Fruit fly (Drosophila melanogaster) whole organism, embryonic: ENCODE data around the gene Rbfox1.
A peak's percentile ranks its signal among the peaks of the same experiment; 100 is the strongest.

Experiments used
- Ada2b ChIP-seq: fragments of 200-800 bp; sonication (Bioruptor generic); IDR thresholded peaks from 2 replicates; pipeline ENCODE4 v1.3.6; 2022; ENCODE audit warnings: missing biosample characterization, missing genetic modification characterization
- Adf1 ChIP-seq: fragments of 200-800 bp; sonication (Bioruptor generic); IDR thresholded peaks from 2 replicates; pipeline ENCODE4 v1.3.6; 2022; ENCODE audit warnings: missing biosample characterization, missing genetic modification characterization
- BEAF-32 ChIP-seq: fragments of 200-800 bp; sonication (Bioruptor generic); optimal IDR thresholded peaks from 3 replicates; lab custom pipeline; 2017; ENCODE audit warnings: missing biosample characterization, missing genetic modification characterization, mild to moderate bottlenecking, moderate library complexity, missing genetic modification reagents
- Bdp1 ChIP-seq: fragments of 200-800 bp; sonication (Bioruptor generic); optimal IDR thresholded peaks from 3 replicates; lab custom pipeline; 2016; ENCODE audit warnings: missing biosample characterization, missing genetic modification characterization
- CG1024 ChIP-seq: fragments of 200-800 bp; sonication (Bioruptor generic); IDR thresholded peaks from 2 replicates; pipeline ENCODE4 v1.3.6; 2022; ENCODE audit warnings: missing biosample characterization, missing genetic modification characterization
- CG10543 ChIP-seq: fragments of 200-800 bp; sonication (Bioruptor generic); optimal IDR thresholded peaks from 3 replicates; lab custom pipeline; 2017; ENCODE audit warnings: missing biosample characterization, mild to moderate bottlenecking, missing genetic modification characterization, moderate library complexity
- CG12299 ChIP-seq: fragments of 200-800 bp; sonication (Bioruptor generic); optimal IDR thresholded peaks from 2 replicates; lab custom pipeline; 2018; ENCODE audit warnings: missing biosample characterization, mild to moderate bottlenecking, missing genetic modification characterization
- CG13123 ChIP-seq: fragments of 200-800 bp; sonication (Bioruptor generic); optimal IDR thresholded peaks from 2 replicates; lab custom pipeline; 2016; ENCODE audit warnings: missing biosample characterization, missing genetic modification characterization
- CG13775 ChIP-seq: fragments of 200-800 bp; sonication (Bioruptor generic); optimal IDR thresholded peaks from 3 replicates; lab custom pipeline; 2017; ENCODE audit warnings: missing biosample characterization, mild to moderate bottlenecking, missing genetic modification characterization
- CG13894 ChIP-seq: fragments of 200-800 bp; sonication (Bioruptor generic); optimal IDR thresholded peaks from 3 replicates; lab custom pipeline; 2018; ENCODE audit warnings: missing biosample characterization, mild to moderate bottlenecking, missing genetic modification characterization, moderate library complexity
- CG17359 ChIP-seq: fragments of 200-800 bp; sonication (Bioruptor generic); optimal IDR thresholded peaks from 3 replicates; lab custom pipeline; 2018; ENCODE audit warnings: missing biosample characterization, mild to moderate bottlenecking, missing genetic modification characterization, moderate library complexity
- CG2120 ChIP-seq: fragments of 200-800 bp; sonication (Bioruptor generic); optimal IDR thresholded peaks from 3 replicates; lab custom pipeline; 2016; ENCODE audit warnings: missing biosample characterization, missing genetic modification characterization
- CG2875 ChIP-seq: fragments of 200-800 bp; sonication (Bioruptor generic); optimal IDR thresholded peaks from 2 replicates; lab custom pipeline; 2017; ENCODE audit warnings: missing biosample characterization, mild to moderate bottlenecking, missing genetic modification characterization, missing genetic modification reagents
- CG2889 ChIP-seq: fragments of 200-800 bp; sonication (Bioruptor generic); IDR thresholded peaks from 3 replicates; pipeline ENCODE4 v1.3.6; 2022; ENCODE audit warnings: missing biosample characterization, missing genetic modification characterization
- CG5953 ChIP-seq: fragments of 200-800 bp; sonication (Bioruptor generic); IDR thresholded peaks from 2 replicates; pipeline ENCODE4 v1.3.6; 2022; ENCODE audit warnings: missing biosample characterization, missing genetic modification characterization
- CG6272 ChIP-seq: fragments of 200-800 bp; sonication (Bioruptor generic); IDR thresholded peaks from 2 replicates; pipeline ENCODE4 v1.3.6; 2022; ENCODE audit warnings: missing biosample characterization, missing genetic modification characterization
- CG6813 ChIP-seq: fragments of 200-800 bp; sonication (Bioruptor generic); optimal IDR thresholded peaks from 2 replicates; lab custom pipeline; 2017; ENCODE audit warnings: missing biosample characterization, missing genetic modification characterization, mild to moderate bottlenecking, moderate library complexity, missing genetic modification reagents
- CG7987 ChIP-seq: fragments of 200-800 bp; sonication (Bioruptor generic); optimal IDR thresholded peaks from 2 replicates; lab custom pipeline; 2018; ENCODE audit warnings: missing biosample characterization, mild to moderate bottlenecking, missing genetic modification characterization, moderate library complexity
- CG8359 ChIP-seq: fragments of 200-800 bp; sonication (Bioruptor generic); optimal IDR thresholded peaks from 2 replicates; lab custom pipeline; 2017; ENCODE audit warnings: missing biosample characterization, mild to moderate bottlenecking, missing genetic modification characterization, borderline replicate concordance
- CG9727 ChIP-seq: fragments of 200-800 bp; sonication (Bioruptor generic); optimal IDR thresholded peaks from 3 replicates; lab custom pipeline; 2017; ENCODE audit warnings: missing biosample characterization, mild to moderate bottlenecking, missing genetic modification characterization
- Dp ChIP-seq: fragments of 200-800 bp; sonication (Bioruptor generic); optimal IDR thresholded peaks from 2 replicates; lab custom pipeline; 2018; ENCODE audit warnings: missing biosample characterization, mild to moderate bottlenecking, missing genetic modification characterization, moderate library complexity
- H15 ChIP-seq: fragments of 200-800 bp; sonication (Bioruptor generic); IDR thresholded peaks from 3 replicates; pipeline ENCODE4 v1.3.6; 2022; ENCODE audit warnings: missing biosample characterization, missing genetic modification characterization
- HHEX ChIP-seq: fragments of 200-800 bp; sonication (Bioruptor generic); optimal IDR thresholded peaks from 3 replicates; lab custom pipeline; 2017; ENCODE audit warnings: missing biosample characterization, mild to moderate bottlenecking, missing genetic modification characterization, missing genetic modification reagents
- HLH54F ChIP-seq: fragments of 200-800 bp; sonication (Bioruptor generic); optimal IDR thresholded peaks from 3 replicates; lab custom pipeline; 2016; ENCODE audit warnings: missing biosample characterization, missing genetic modification characterization
- NFAT ChIP-seq: fragments of 200-800 bp; sonication (Bioruptor generic); IDR thresholded peaks from 2 replicates; pipeline ENCODE4 v1.3.6; 2022; ENCODE audit warnings: missing biosample characterization, missing genetic modification characterization
- NK7.1 ChIP-seq: fragments of 200-800 bp; sonication (Bioruptor generic); optimal IDR thresholded peaks from 3 replicates; lab custom pipeline; 2016; ENCODE audit warnings: missing biosample characterization, missing genetic modification characterization
- Nf-YC ChIP-seq: fragments of 200-800 bp; optimal IDR thresholded peaks from 3 replicates; lab custom pipeline; 2019; ENCODE audit warnings: missing biosample characterization, mild to moderate bottlenecking, missing genetic modification characterization, moderate library complexity
- ase ChIP-seq: fragments of 200-800 bp; sonication (Bioruptor generic); IDR thresholded peaks from 3 replicates; pipeline ENCODE4 v1.3.6; 2022; ENCODE audit warnings: missing biosample characterization, missing genetic modification characterization
- bbx ChIP-seq: fragments of 200-800 bp; sonication (Bioruptor generic); IDR thresholded peaks from 2 replicates; pipeline ENCODE4 v1.3.6; 2022; ENCODE audit warnings: missing biosample characterization, missing genetic modification characterization; ENCODE audit not compliant: partially characterized antibody
- cas ChIP-seq: fragments of 200-800 bp; sonication (Bioruptor generic); IDR thresholded peaks from 2 replicates; pipeline ENCODE4 v1.3.6; 2022; ENCODE audit warnings: missing biosample characterization, missing genetic modification characterization
- cg ChIP-seq: fragments of 200-800 bp; sonication (Bioruptor generic); optimal IDR thresholded peaks from 3 replicates; lab custom pipeline; 2019; ENCODE audit warnings: missing biosample characterization, mild to moderate bottlenecking, missing genetic modification characterization, moderate library complexity
- ci ChIP-seq: fragments of 200-800 bp; sonication (Bioruptor generic); IDR thresholded peaks from 3 replicates; pipeline ENCODE4 v1.3.6; 2022; ENCODE audit warnings: missing biosample characterization, missing genetic modification characterization
- crp ChIP-seq, 2 experiments: fragments of 200-800 bp; sonication (Bioruptor generic); optimal IDR thresholded peaks; 2 replicates in 1 of 2; 3 replicates in 1 of 2; lab custom pipeline; 2017; ENCODE audit warnings: missing biosample characterization in 2 of 2, missing genetic modification characterization in 2 of 2, mild to moderate bottlenecking in 1 of 2, moderate library complexity in 1 of 2
- dm ChIP-seq: fragments of 200-800 bp; sonication (Bioruptor generic); optimal IDR thresholded peaks from 3 replicates; lab custom pipeline; 2016; ENCODE audit warnings: missing biosample characterization, missing genetic modification characterization
- exex ChIP-seq: fragments of 200-800 bp; sonication (Bioruptor generic); optimal IDR thresholded peaks from 4 replicates; lab custom pipeline; 2018; ENCODE audit warnings: missing biosample characterization, mild to moderate bottlenecking, missing genetic modification characterization, moderate library complexity
- fd64A ChIP-seq: fragments of 200-800 bp; sonication (Bioruptor generic); optimal IDR thresholded peaks from 3 replicates; lab custom pipeline; 2018; ENCODE audit warnings: missing biosample characterization, mild to moderate bottlenecking, missing genetic modification characterization
- gce ChIP-seq: fragments of 200-800 bp; sonication (Bioruptor generic); IDR thresholded peaks from 3 replicates; pipeline ENCODE4 v1.3.6; 2022; ENCODE audit warnings: missing biosample characterization, missing genetic modification characterization
- gem ChIP-seq: fragments of 200-800 bp; sonication (Bioruptor generic); optimal IDR thresholded peaks from 2 replicates; lab custom pipeline; 2019; ENCODE audit warnings: missing biosample characterization, mild to moderate bottlenecking, missing genetic modification characterization, moderate library complexity
- lilli ChIP-seq: fragments of 200-800 bp; sonication (Bioruptor generic); optimal IDR thresholded peaks from 3 replicates; lab custom pipeline; 2016; ENCODE audit warnings: missing biosample characterization, missing genetic modification characterization
- mld ChIP-seq: fragments of 200-800 bp; sonication (Bioruptor generic); IDR thresholded peaks from 3 replicates; pipeline ENCODE4 v1.3.6; 2022; ENCODE audit warnings: missing biosample characterization, missing genetic modification characterization; ENCODE audit not compliant: partially characterized antibody
- nmo ChIP-seq: fragments of 200-800 bp; sonication (Bioruptor generic); optimal IDR thresholded peaks from 2 replicates; lab custom pipeline; 2018; ENCODE audit warnings: missing biosample characterization, mild to moderate bottlenecking, missing genetic modification characterization, moderate library complexity
- pita ChIP-seq: fragments of 200-800 bp; sonication (Bioruptor generic); optimal IDR thresholded peaks from 2 replicates; lab custom pipeline; 2017; ENCODE audit warnings: missing biosample characterization, mild to moderate bottlenecking, missing genetic modification characterization
- sd ChIP-seq: fragments of 200-800 bp; sonication (Bioruptor generic); optimal IDR thresholded peaks from 3 replicates; lab custom pipeline; 2018; ENCODE audit warnings: missing biosample characterization, mild to moderate bottlenecking, missing genetic modification characterization, moderate library complexity
- sima ChIP-seq: fragments of 200-800 bp; sonication (Bioruptor generic); optimal IDR thresholded peaks from 2 replicates; lab custom pipeline; 2016; ENCODE audit warnings: missing biosample characterization, missing genetic modification characterization
- so ChIP-seq: fragments of 200-800 bp; sonication (Bioruptor generic); IDR thresholded peaks from 3 replicates; pipeline ENCODE4 v1.3.6; 2022; ENCODE audit warnings: missing biosample characterization, missing genetic modification characterization
- sug ChIP-seq: fragments of 200-800 bp; optimal IDR thresholded peaks from 2 replicates; lab custom pipeline; 2019; ENCODE audit warnings: missing biosample characterization, mild to moderate bottlenecking, missing genetic modification characterization, moderate library complexity
- trem ChIP-seq: fragments of 200-800 bp; optimal IDR thresholded peaks from 3 replicates; lab custom pipeline; 2019; ENCODE audit warnings: missing biosample characterization, mild to moderate bottlenecking, missing genetic modification characterization, moderate library complexity
- trh ChIP-seq: fragments of 200-800 bp; sonication (Bioruptor generic); optimal IDR thresholded peaks from 2 replicates; lab custom pipeline; 2016; ENCODE audit warnings: missing biosample characterization, missing genetic modification characterization
- ttk ChIP-seq: fragments of 200-800 bp; sonication (Bioruptor generic); IDR thresholded peaks from 2 replicates; pipeline ENCODE4 v2.1.2; 2022; ENCODE audit warnings: missing biosample characterization, missing genetic modification characterization
- wek ChIP-seq: fragments of 200-800 bp; sonication (Bioruptor generic); optimal IDR thresholded peaks from 3 replicates; lab custom pipeline; 2018; ENCODE audit warnings: missing biosample characterization, mild to moderate bottlenecking, missing genetic modification characterization, moderate library complexity

Gene Rbfox1

DNA sequence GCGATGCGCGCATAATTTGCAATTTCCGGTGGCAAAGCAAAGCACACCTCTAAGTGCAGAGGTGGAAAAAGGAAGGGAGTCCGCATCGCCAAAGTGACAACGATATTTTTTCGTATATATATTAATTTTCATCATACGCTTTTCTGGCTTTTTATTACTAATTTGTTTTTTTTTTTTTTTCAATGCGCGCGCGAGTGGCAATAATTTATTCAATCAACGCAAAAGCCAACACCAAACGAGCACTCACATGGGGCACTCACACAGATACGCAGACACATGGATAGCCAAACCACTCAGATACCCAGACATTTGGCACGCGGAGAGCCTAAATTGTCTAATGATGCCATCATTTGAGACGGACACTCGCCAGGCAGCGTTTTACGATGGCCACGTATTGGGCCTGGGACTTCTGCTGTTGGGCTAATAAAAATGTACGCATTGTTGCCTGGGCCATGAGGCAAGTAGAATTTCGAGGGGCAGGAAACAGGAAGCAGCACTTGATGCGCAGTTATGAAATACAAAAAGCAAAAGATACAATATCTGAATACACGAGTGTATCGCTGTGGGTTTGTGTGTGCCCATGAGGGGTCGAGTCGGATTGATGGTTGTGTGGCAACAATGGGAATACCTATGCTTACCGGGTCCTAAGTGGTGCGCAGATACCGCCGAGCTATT, 50.8 kb downstream of the Rbfox1 start (continued):
- TF ChIP-seq CG13894 (tag; lab: Kevin White, UChicago) = peak; percentile 58
- no peak for TF ChIP-seq ase (GFP tag; lab: Robert Waterston, UW)
- TF ChIP-seq CG10543 = peak; percentile 65
- no peak for TF ChIP-seq cas (GFP tag; lab: Robert Waterston, UW)
- 0 out of 3 replicates have a peak, but pooled peaks have one; percentile 37 for TF ChIP-seq so (GFP tag; lab: Robert Waterston, UW)
- TF ChIP-seq NFAT (GFP tag; lab: Robert Waterston, UW) = peak; percentile 24; the same call in 1 of the 2 replicates
- no peak for TF ChIP-seq dm
- no peak for TF ChIP-seq pita (GFP tag; lab: Kevin White, UChicago)
- no peak for TF ChIP-seq Dp
- TF ChIP-seq Adf1 (GFP tag; lab: Robert Waterston, UW) = no peak
- no peak for TF ChIP-seq Nf-YC (tag; lab: Kevin White, UChicago)
- TF ChIP-seq CG6813 = no peak
- peak; percentile 20 for TF ChIP-seq cg
- TF ChIP-seq HLH54F (GFP tag; lab: Kevin White, UChicago) = no peak
- TF ChIP-seq CG13123 (GFP tag; lab: Kevin White, UChicago) = no peak
- TF ChIP-seq CG7987 = peak; percentile 18
- no peak for TF ChIP-seq gce (GFP tag; lab: Robert Waterston, UW)
- TF ChIP-seq CG8359 (GFP tag; lab: Kevin White, UChicago) = no peak
- TF ChIP-seq crp (GFP tag; optimal IDR thresholded peaks at IDR 0.05; lab: Kevin White, UChicago) = no peak
- no peak for TF ChIP-seq CG13775
- TF ChIP-seq CG9727 = no peak
- no peak for TF ChIP-seq bbx (GFP tag; lab: Robert Waterston, UW)
- no peak for TF ChIP-seq lilli (GFP tag; lab: Kevin White, UChicago)
- TF ChIP-seq sd (tag; lab: Kevin White, UChicago) = peak; percentile 72
- no peak for TF ChIP-seq HHEX (GFP tag; lab: Kevin White, UChicago)
- no peak for TF ChIP-seq NK7.1 (GFP tag; lab: Kevin White, UChicago)
- TF ChIP-seq CG2120 = no peak
- 0 out of 3 replicates have a peak, but pooled peaks have one; percentile 5 for TF ChIP-seq ci (GFP tag; lab: Robert Waterston, UW)
- no peak for TF ChIP-seq trem
- TF ChIP-seq ttk = no peak
- TF ChIP-seq H15 (GFP tag; lab: Robert Waterston, UW) = 0 out of 3 replicates have a peak, but pooled peaks have one; percentile 7
- TF ChIP-seq trh (GFP tag; lab: Kevin White, UChicago) = no peak
- TF ChIP-seq Bdp1 (GFP tag; lab: Kevin White, UChicago) = no peak
- TF ChIP-seq sug (tag; lab: Kevin White, UChicago) = peak; percentile 11
- TF ChIP-seq CG2889 (GFP tag; lab: Robert Waterston, UW) = no peak
- TF ChIP-seq mld (GFP tag; lab: Robert Waterston, UW) = no peak
- no peak for TF ChIP-seq Ada2b (GFP tag; lab: Robert Waterston, UW)
- no peak for TF ChIP-seq CG17359 (tag; lab: Kevin White, UChicago)
- no peak for TF ChIP-seq fd64A (GFP tag; lab: Kevin White, UChicago)
- no peak for TF ChIP-seq CG1024 (GFP tag; lab: Robert Waterston, UW)
- TF ChIP-seq nmo (GFP tag; lab: Kevin White, UChicago) = no peak
- TF ChIP-seq gem (tag; lab: Kevin White, UChicago) = no peak
- no peak for TF ChIP-seq CG6272 (GFP tag; lab: Robert Waterston, UW)
- no peak for TF ChIP-seq CG5953 (GFP tag; lab: Robert Waterston, UW)
- no peak for TF ChIP-seq BEAF-32
- no peak for TF ChIP-seq wek (GFP tag; lab: Kevin White, UChicago)
- TF ChIP-seq exex (tag; lab: Kevin White, UChicago) = peak; percentile 4
- no peak for TF ChIP-seq sima (GFP tag; lab: Kevin White, UChicago)
- no peak for TF ChIP-seq CG2875 (GFP tag; lab: Kevin White, UChicago)
- no peak for TF ChIP-seq CG12299 (tag; lab: Kevin White, UChicago)
